Fruit fly (Drosophila melanogaster): ENCODE results near the gene PGRP-LE.

PGRP-LE gene

DNA sequence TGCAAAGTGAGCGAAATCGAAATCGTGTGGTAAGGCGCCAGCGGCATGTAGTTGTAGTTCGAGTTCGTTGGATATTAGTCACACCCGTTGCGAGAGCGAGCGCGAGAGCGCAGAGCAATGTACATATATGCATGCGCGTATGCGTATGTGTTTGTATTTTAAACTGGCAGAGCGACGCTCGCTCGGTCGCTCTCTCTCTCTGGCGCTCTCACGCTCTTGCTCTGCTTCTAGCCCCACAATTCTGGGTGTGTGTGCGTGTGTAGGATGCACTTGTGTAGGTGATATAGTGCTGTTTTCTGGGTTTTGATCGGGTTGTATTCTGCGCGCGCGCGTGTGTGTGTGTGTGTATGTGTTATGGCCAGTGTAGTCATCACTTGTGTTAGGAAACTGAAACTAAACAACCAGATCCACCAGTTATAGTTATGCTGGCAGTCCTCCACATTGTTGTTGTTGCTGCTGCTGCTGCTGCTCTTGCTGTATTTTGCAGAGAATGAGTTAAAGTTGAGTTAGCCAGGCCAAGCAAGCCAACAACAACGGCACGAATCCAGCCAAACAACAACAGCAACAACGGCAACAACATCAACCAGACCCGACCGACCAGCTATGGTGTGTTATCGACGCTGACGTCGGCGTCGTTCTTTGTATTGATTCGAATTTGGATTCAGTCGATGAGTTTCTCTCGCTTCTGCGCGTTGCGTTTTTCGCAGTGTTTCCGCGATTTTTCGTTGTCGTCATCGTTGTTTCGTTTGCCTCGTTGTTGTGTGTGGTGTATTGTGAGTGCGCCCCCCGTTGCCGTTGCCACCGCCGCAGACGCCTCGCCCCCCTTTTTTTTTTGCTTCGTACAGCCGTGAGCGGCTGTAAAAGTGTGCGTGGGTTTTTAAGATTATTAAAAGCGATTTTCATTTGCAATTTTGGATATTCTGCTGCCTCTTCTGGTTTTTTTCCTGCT, 8.3 kb upstream of the PGRP-LE start:
- TF ChIP-seq foxo (GFP tag; optimal IDR thresholded peaks at IDR 0.05) (peak; percentile 15 to 53), h (GFP tag; optimal IDR thresholded peaks at IDR 0.05) (peak; percentile 46), pan (optimal IDR thresholded peaks at IDR 0.05) (no peak), Mio (GFP tag; optimal IDR thresholded peaks at IDR 0.05) (no peak), woc (GFP tag; optimal IDR thresholded peaks at IDR 0.05) (peak; percentile 40), dsf (GFP tag; optimal IDR thresholded peaks at IDR 0.05; ENCODE audit: borderline replicate concordance) (peak; percentile 40), HLH106 (tag; optimal IDR thresholded peaks at IDR 0.05) (no peak), Sp1 (GFP tag; optimal IDR thresholded peaks at IDR 0.05) (peak; percentile 15), Dif (GFP tag; optimal IDR thresholded peaks at IDR 0.05; ENCODE audit: partially characterized antibody) (peak; percentile 99), Rel (GFP tag; optimal IDR thresholded peaks at IDR 0.05) (peak; percentile 17), Rel (tag; optimal IDR thresholded peaks at IDR 0.05) (peak; percentile 28), OdsH (GFP tag; optimal IDR thresholded peaks at IDR 0.05) (peak; percentile 17), CG32264 (GFP tag; optimal IDR thresholded peaks at IDR 0.05) (peak; percentile 22), brk (GFP tag; optimal IDR thresholded peaks at IDR 0.05) (peak; percentile 66), ey (GFP tag; optimal IDR thresholded peaks at IDR 0.05) (peak; percentile 16), usp (GFP tag; optimal IDR thresholded peaks at IDR 0.05) (no peak), CrebA (GFP tag; optimal IDR thresholded peaks at IDR 0.05; ENCODE audit: borderline replicate concordance) (peak; percentile 70), Hr78 (GFP tag; optimal IDR thresholded peaks at IDR 0.05) (peak; percentile 5), sv (GFP tag; optimal IDR thresholded peaks at IDR 0.05) (no peak), jim (GFP tag; optimal IDR thresholded peaks at IDR 0.05) (peak; percentile 26), N (GFP tag; optimal IDR thresholded peaks at IDR 0.05) (peak; percentile 91), Vsx2 (GFP tag; optimal IDR thresholded peaks at IDR 0.05; ENCODE audit: partially characterized antibody) (peak; percentile 93), Jra (GFP tag; optimal IDR thresholded peaks at IDR 0.05) (peak; percentile 50), Hr83 (GFP tag; optimal IDR thresholded peaks at IDR 0.05; ENCODE audit: poor library complexity, severe bottlenecking) (peak; percentile 69), sage (GFP tag; optimal IDR thresholded peaks at IDR 0.05) (peak; percentile 44), dl (GFP tag; optimal IDR thresholded peaks at IDR 0.05; ENCODE audit: insufficient read depth in 1 of 2, partially characterized antibody in 2 of 2) (peak; percentile 98 to 99), CG9705 (GFP tag; optimal IDR thresholded peaks at IDR 0.05) (no peak), fru (GFP tag; optimal IDR thresholded peaks at IDR 0.05) (peak; percentile 13), psq (GFP tag; optimal IDR thresholded peaks at IDR 0.05) (peak; percentile 65), tai (GFP tag; optimal IDR thresholded peaks at IDR 0.05) (no peak), dmrt93B (GFP tag; optimal IDR thresholded peaks at IDR 0.05) (no peak), rgr (GFP tag; optimal IDR thresholded peaks at IDR 0.05) (peak; percentile 23), Hnf4 (GFP tag; optimal IDR thresholded peaks at IDR 0.05) (peak; percentile 2), br (GFP tag; optimal IDR thresholded peaks at IDR 0.05) (peak; percentile 47), Abd-B (GFP tag; optimal IDR thresholded peaks at IDR 0.05) (peak; percentile 41), lola (GFP tag; optimal IDR thresholded peaks at IDR 0.05) (no peak)

- TF ChIP-seq Hnf4 (GFP tag; optimal IDR thresholded peaks at IDR 0.05) (no peak), pan (optimal IDR thresholded peaks at IDR 0.05) (no peak), brk (GFP tag; optimal IDR thresholded peaks at IDR 0.05) (no peak), CG9705 (GFP tag; optimal IDR thresholded peaks at IDR 0.05) (no peak), Vsx2 (GFP tag; optimal IDR thresholded peaks at IDR 0.05; ENCODE audit: partially characterized antibody) (no peak), lola (GFP tag; optimal IDR thresholded peaks at IDR 0.05) (no peak), Dif (GFP tag; optimal IDR thresholded peaks at IDR 0.05; ENCODE audit: partially characterized antibody) (no peak), sv (GFP tag; optimal IDR thresholded peaks at IDR 0.05) (no peak), Abd-B (GFP tag; optimal IDR thresholded peaks at IDR 0.05) (no peak), OdsH (GFP tag; optimal IDR thresholded peaks at IDR 0.05) (no peak)
These were observed 5.6 kb upstream of the PGRP-LE start, which contains the start of gene CG8509 for dm6 chrX:15809255-15809654. TSS of gene CG8509 (plus strand) at chrX:15809555.
